Worm (Caenorhabditis elegans) whole organism, early embryonic: ENCODE results near the gene R09H3.2.

ENCODE experiments used
- B0310.2 ChIP-seq: sonication (generic microtip); optimal IDR thresholded peaks from 2 replicates; lab custom pipeline; 2016; ENCODE audit warnings: mild to moderate bottlenecking, missing genetic modification characterization, missing compliant biosample characterization
- F13C5.2 ChIP-seq: sonication (generic microtip); optimal IDR thresholded peaks from 2 replicates; lab custom pipeline; 2017; ENCODE audit warnings: mild to moderate bottlenecking, missing genetic modification characterization, inconsistent platforms, missing compliant biosample characterization
- aly-1 ChIP-seq: sonication (generic microtip); optimal IDR thresholded peaks from 2 replicates; lab custom pipeline; 2016; ENCODE audit warnings: missing genetic modification characterization, missing compliant biosample characterization
- ama-1 ChIP-seq: fragments of 150-350 bp; optimal IDR thresholded peaks from 2 replicates; lab custom pipeline; 2014
- ceh-13 ChIP-seq: fragments of 200-800 bp; sonication (Bioruptor generic); optimal IDR thresholded peaks from 2 replicates; lab custom pipeline; 2018; ENCODE audit warnings: mild to moderate bottlenecking, missing genetic modification characterization, missing compliant biosample characterization
- ceh-36 ChIP-seq: sonication (generic microtip); optimal IDR thresholded peaks from 2 replicates; lab custom pipeline; 2016; ENCODE audit warnings: missing genetic modification characterization, inconsistent platforms, missing compliant biosample characterization
- ets-7 ChIP-seq: sonication (generic microtip); optimal IDR thresholded peaks from 2 replicates; lab custom pipeline; 2016; ENCODE audit warnings: missing genotype, missing genetic modification characterization, missing compliant biosample characterization
- flt-1 ChIP-seq: fragments of 200-800 bp; sonication (Bioruptor generic); IDR thresholded peaks from 2 replicates; pipeline ENCODE4 v1.3.6; 2022; ENCODE audit warnings: missing genetic modification characterization, missing compliant biosample characterization
- hmbx-1 ChIP-seq: sonication (generic microtip); optimal IDR thresholded peaks from 2 replicates; lab custom pipeline; 2016; ENCODE audit warnings: mild to moderate bottlenecking, missing genetic modification characterization, missing compliant biosample characterization
- hmg-4 ChIP-seq: fragments of 200-800 bp; sonication (Bioruptor generic); optimal IDR thresholded peaks from 2 replicates; lab custom pipeline; 2018; ENCODE audit warnings: mild to moderate bottlenecking, missing genetic modification characterization, missing compliant biosample characterization
- hnd-1 ChIP-seq: sonication (generic microtip); optimal IDR thresholded peaks from 2 replicates; lab custom pipeline; 2016; ENCODE audit warnings: missing genetic modification characterization, missing compliant biosample characterization
- pes-1 ChIP-seq: fragments of 200-800 bp; sonication (Bioruptor generic); IDR thresholded peaks from 2 replicates; pipeline ENCODE4 v1.3.6; 2022; ENCODE audit warnings: missing genetic modification reagents, missing genetic modification characterization, missing compliant biosample characterization
- scrt-1 ChIP-seq: fragments of 200-800 bp; sonication (Bioruptor generic); IDR thresholded peaks from 2 replicates; pipeline ENCODE4 v1.3.6; 2022; ENCODE audit warnings: missing genetic modification characterization, missing compliant biosample characterization
- sea-1 ChIP-seq: fragments of 200-800 bp; sonication (Bioruptor generic); conservative IDR thresholded peaks from 2 replicates; pipeline ENCODE4 v1.3.6; 2022; ENCODE audit warnings: missing genetic modification characterization, missing compliant biosample characterization
- tbx-11 ChIP-seq: fragments of 200-800 bp; sonication (Bioruptor generic); IDR thresholded peaks from 2 replicates; pipeline ENCODE4 v1.3.6; 2022; ENCODE audit warnings: missing genetic modification characterization, missing compliant biosample characterization
- tbx-37 ChIP-seq: fragments of 200-800 bp; sonication (Bioruptor generic); conservative IDR thresholded peaks from 2 replicates; pipeline ENCODE4 v1.3.6; 2022; ENCODE audit warnings: missing genetic modification reagents, missing genetic modification characterization, missing compliant biosample characterization
- tra-4 ChIP-seq: sonication (generic microtip); optimal IDR thresholded peaks from 2 replicates; lab custom pipeline; 2017; ENCODE audit warnings: missing genetic modification characterization, missing compliant biosample characterization

The R09H3.2 gene

DNA sequence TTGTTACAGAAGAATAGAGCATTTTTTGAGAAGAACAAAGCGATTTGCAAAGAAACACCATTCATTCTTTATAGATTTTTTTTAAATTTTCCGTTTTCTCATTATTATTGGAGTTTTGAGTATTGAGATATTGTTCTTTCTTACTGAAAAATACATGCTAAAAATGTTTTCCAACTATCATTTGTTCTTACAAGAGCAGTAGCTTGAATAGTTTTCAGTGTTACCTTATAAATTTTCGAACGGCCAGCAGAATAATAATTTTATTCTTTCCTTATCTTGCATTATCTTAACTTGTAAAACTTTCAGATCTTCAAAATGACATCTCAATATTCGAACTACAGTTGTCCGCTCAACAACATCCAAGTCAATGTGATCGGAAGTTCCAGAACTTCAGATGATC is 9.6 kb downstream of the R09H3.2 start, which contains the start of gene tbx-32:
Gene tbx-32 (plus strand): TSS at position 301 of the 400 bp plus-strand sequence.
- no peak for TF ChIP-seq sea-1
- no peak for TF ChIP-seq ama-1
- TF ChIP-seq pes-1 (GFP tag; lab: Robert Waterston, UW) = no peak
- no peak for TF ChIP-seq tra-4 (tag; lab: Kevin White, UChicago)
- no peak for TF ChIP-seq aly-1 (tag; lab: Kevin White, UChicago)

DNA sequence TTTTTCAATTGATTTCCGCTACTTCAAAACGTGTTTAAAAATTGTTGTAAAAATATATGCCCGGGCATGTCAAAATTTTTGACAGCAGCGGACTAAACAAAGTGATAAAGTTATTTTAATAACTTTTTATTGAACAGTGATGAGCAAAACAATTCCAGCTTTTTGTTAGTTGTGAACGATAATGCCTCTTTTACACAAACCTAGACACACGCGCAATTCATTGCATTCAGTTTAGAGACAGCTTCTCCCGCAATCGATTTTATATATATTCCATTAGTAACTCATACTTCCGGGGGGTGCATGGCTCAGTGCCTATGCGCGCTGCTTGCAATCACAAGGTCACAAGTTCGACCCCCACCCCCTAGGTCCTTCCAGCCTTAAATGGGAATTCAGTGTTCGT is 10.7 kb downstream of the R09H3.2 start, which contains the start of gene ZK380.6:
Gene ZK380.6 (plus strand): TSS at position 301 of the 400 bp plus-strand sequence.
- no peak for TF ChIP-seq ceh-13 (GFP tag; lab: Kevin White, UChicago)
- no peak for TF ChIP-seq hmg-4
- no peak for TF ChIP-seq scrt-1 (GFP tag; lab: Robert Waterston, UW)
- no peak for TF ChIP-seq flt-1 (GFP tag; lab: Robert Waterston, UW)
- TF ChIP-seq ama-1 = no peak
- no peak for TF ChIP-seq ets-7 (tag; lab: Kevin White, UChicago)
- TF ChIP-seq aly-1 (tag; lab: Kevin White, UChicago) = no peak

DNA sequence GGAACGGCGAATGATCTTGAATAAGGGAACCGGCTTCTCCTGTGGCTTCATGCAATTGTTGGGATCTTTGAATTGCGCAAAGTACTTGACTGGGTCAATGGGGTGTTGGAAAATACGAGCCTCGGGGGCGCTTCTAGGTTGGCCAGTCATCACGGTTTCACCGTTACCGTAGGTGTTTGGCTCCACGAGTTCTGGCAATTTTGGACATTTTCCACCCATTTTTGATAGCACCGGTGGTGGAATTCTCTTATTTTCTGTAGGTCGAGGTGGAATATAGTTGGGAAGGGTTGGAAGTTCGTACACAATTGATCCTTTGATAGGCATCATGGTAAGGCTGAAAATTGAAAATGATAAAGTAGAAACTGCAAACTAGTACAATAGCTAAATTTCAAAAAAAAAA is 13.2 kb downstream of the R09H3.2 start, which contains the start of gene ZK380.4:
Gene ZK380.4 (minus strand): TSS at position 327 of the 400 bp plus-strand sequence.
- TF ChIP-seq scrt-1 (GFP tag; lab: Robert Waterston, UW) (no peak), F13C5.2 (no peak), ceh-13 (GFP tag; lab: Kevin White, UChicago) (no peak), hmbx-1 (tag; lab: Kevin White, UChicago) (no peak), ama-1 (no peak), sea-1 (no peak), tbx-11 (GFP tag; lab: Robert Waterston, UW) (no peak), B0310.2 (tag; lab: Kevin White, UChicago) (no peak), tbx-37 (GFP tag; lab: Robert Waterston, UW) (no peak), hmg-4 (no peak), aly-1 (tag; lab: Kevin White, UChicago) (no peak), flt-1 (GFP tag; lab: Robert Waterston, UW) (no peak), hnd-1 (no peak), tra-4 (tag; lab: Kevin White, UChicago) (no peak), pes-1 (GFP tag; lab: Robert Waterston, UW) (no peak), ceh-36 (tag; lab: Kevin White, UChicago) (no peak)

DNA sequence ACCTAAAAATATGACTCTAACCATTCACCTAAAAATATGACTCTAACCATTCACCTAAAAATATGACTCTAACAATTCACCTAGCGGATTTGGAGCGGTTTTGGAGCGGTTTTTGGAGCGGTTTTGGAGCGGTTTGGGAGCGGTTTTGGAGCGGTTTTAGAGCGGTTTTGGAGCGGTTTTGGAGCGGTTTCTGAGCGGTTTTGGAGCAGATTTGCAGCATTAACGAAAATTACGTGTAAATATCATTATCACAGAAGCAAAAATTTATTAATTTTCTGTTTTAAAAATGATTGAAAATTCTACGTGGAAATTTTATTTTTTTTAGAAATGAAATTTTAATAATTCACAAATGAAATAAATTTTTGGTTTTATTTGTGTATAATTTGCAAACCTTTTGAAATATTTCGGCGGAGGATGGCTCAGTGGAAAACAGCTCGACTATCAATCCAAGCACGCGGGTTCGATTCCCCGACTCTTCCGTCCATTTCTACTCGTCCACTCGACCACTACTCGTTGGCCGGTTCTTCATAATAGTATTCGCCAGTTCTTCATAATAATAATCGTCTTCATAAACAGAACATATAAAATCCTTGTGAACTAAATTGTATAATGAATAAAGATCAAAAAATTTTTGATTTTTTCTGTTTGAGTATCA is 21.3 kb downstream of the R09H3.2 start:
- TF ChIP-seq F13C5.2 = no peak
- TF ChIP-seq aly-1 (tag; lab: Kevin White, UChicago) = no peak
- no peak for TF ChIP-seq hnd-1

DNA sequence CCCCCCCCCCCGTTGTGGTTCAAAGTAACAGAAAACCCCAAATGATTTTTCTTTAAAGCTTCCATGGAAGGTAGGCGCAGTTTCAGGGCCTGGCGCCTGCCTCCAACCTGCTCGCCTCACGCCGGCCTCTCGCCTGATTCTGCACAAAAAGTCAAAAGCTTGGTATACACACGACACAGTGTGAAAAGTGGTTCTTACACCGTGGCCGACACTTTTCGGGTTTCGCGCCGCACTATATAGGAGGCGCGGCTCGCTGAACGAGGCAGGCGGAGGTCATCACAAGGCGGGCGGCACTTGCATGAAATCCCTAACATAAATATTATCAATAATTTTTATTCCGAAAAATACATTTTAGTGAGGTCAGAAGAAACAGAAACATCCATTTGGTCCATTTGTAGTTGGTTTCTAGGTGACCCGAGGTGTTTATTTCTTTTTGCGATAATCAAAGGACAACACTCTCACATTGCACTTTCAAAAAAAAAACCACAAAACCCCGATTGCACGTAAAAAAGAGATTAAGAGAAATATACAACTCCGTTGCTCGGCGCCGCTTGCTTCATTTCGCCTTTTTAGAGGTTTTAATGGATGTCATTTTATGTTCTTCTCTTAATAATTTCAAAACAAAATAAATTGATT is 33.8 kb downstream of the R09H3.2 start, which contains the start of gene ZK380.2:
Gene ZK380.2 (plus strand): TSS at position 586 of the 636 bp plus-strand sequence.
- TF ChIP-seq sea-1 (no peak), ama-1 (no peak), B0310.2 (tag; lab: Kevin White, UChicago) (no peak), ets-7 (tag; lab: Kevin White, UChicago) (no peak), ceh-13 (GFP tag; lab: Kevin White, UChicago) (no peak), F13C5.2 (no peak), ceh-36 (tag; lab: Kevin White, UChicago) (no peak), aly-1 (tag; lab: Kevin White, UChicago) (no peak), scrt-1 (GFP tag; lab: Robert Waterston, UW) (no peak), pes-1 (GFP tag; lab: Robert Waterston, UW) (no peak)

DNA sequence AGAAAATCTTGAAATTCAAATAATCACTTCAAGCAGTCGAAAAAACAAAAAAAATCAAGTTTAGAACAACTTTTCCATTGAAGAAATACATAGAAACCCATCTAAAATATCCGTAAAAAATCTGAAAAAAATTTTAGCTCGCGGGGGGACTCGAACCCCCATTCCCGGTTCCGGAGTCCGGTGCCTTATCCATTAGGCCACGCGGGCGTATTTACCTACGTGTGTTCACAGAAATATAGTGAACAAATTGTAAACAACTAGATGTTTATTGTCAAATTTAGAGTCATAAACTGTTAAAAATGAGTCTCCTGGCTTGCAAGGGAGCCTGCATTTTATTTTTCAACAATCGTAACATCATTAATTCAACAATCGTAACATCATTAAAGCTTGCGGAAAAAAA is 35.1 kb downstream of the R09H3.2 start:
- no peak for TF ChIP-seq ama-1
- TF ChIP-seq sea-1 = no peak
- TF ChIP-seq tra-4 (tag; lab: Kevin White, UChicago) = no peak
- no peak for TF ChIP-seq hmg-4
- no peak for TF ChIP-seq pes-1 (GFP tag; lab: Robert Waterston, UW)
- TF ChIP-seq hmbx-1 (tag; lab: Kevin White, UChicago) = no peak
- TF ChIP-seq aly-1 (tag; lab: Kevin White, UChicago) = no peak
- no peak for TF ChIP-seq flt-1 (GFP tag; lab: Robert Waterston, UW)
- no peak for TF ChIP-seq scrt-1 (GFP tag; lab: Robert Waterston, UW)
- no peak for TF ChIP-seq tbx-11 (GFP tag; lab: Robert Waterston, UW)
- no peak for TF ChIP-seq ceh-13 (GFP tag; lab: Kevin White, UChicago)
- TF ChIP-seq hnd-1 = no peak
- no peak for TF ChIP-seq ets-7 (tag; lab: Kevin White, UChicago)
- TF ChIP-seq ceh-36 (tag; lab: Kevin White, UChicago) = no peak

DNA sequence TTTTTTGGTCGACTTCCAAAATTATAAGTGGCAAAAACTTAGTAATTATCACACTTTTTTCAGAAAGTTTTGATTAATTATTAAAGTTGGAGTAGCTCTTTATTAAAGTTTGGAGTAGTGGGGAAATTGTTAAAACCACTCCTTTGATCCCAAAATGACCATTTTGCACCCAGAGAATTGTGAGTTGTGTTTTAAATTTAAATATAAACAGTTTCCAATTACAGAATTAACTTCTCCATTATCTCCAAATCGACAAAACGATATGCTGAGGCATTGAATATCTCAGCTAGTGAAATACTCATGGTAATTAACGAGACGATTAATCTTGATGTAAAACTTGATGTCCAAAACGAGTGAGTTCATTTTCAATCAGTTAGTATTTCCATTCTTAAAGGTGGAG is 37.0 kb downstream of the R09H3.2 start, which contains the start of gene fbxb-58:
Gene fbxb-58 (plus strand): TSS at position 301 of the 400 bp plus-strand sequence.
- TF ChIP-seq hmg-4 = no peak
- TF ChIP-seq scrt-1 (GFP tag; lab: Robert Waterston, UW) = no peak
- no peak for TF ChIP-seq ceh-36 (tag; lab: Kevin White, UChicago)
- TF ChIP-seq ets-7 (tag; lab: Kevin White, UChicago) = no peak
- TF ChIP-seq ama-1 = no peak
- TF ChIP-seq hmbx-1 (tag; lab: Kevin White, UChicago) = no peak
- no peak for TF ChIP-seq tbx-37 (GFP tag; lab: Robert Waterston, UW)
- no peak for TF ChIP-seq tra-4 (tag; lab: Kevin White, UChicago)
- no peak for TF ChIP-seq sea-1
- TF ChIP-seq tbx-11 (GFP tag; lab: Robert Waterston, UW) = no peak
- TF ChIP-seq F13C5.2 = no peak
- TF ChIP-seq ceh-13 (GFP tag; lab: Kevin White, UChicago) = no peak
- no peak for TF ChIP-seq pes-1 (GFP tag; lab: Robert Waterston, UW)
